Worm (Caenorhabditis elegans): ENCODE data around the gene ztf-20.

DNA sequence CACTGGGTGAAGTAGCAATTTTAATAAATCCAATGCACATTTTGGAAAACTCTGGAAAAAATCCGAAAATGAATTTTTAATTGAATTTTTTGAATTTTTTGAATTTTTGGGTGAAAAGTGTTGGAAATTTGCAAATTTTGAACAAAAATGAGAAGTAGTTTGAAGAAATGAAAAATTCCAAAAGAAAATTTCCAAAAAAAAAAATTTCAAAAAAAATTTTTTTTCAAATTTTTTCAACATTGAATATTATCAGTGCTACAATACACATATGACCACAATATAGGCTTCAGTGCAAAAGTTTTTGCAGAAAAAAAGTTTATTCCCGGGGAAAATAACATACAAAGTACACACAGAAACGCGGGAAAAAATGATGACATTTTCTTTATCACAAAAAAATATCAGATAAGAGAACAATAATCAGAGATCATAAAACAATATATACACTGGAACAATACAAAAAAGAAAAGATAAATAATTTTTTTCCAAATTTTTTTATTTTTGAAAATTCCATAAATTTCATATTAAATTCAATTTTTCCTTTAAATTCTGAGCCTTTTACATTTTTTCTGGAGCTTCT, 2.6 kb downstream of the ztf-20 start, which contains the start of gene hrg-10:
- no peak for TF ChIP-seq ceh-45 (GFP tag; IDR thresholded peaks at IDR 0.05)
- TF ChIP-seq nfya-1 (tag; optimal IDR thresholded peaks at IDR 0.05): no peak
- no peak for TF ChIP-seq pat-9 (tag; optimal IDR thresholded peaks at IDR 0.05)
- TF ChIP-seq tbx-2 (tag; optimal IDR thresholded peaks at IDR 0.05): no peak
- TF ChIP-seq ama-1 (optimal IDR thresholded peaks at IDR 0.05): no peak
- TF ChIP-seq elt-2 (tag; optimal IDR thresholded peaks at IDR 0.05): peak; percentile 62

Measured in whole organism, late embryonic.